Fruit fly (Drosophila melanogaster) whole organism, embryonic: ENCODE results near the gene BORCS6.

Experiments
- B-H1 ChIP-seq: fragments of 200-800 bp; sonication (Bioruptor generic); IDR thresholded peaks from 3 replicates; pipeline ENCODE4 v1.3.6; 2022; ENCODE audit warnings: missing biosample characterization, missing genetic modification characterization
- CG14050 ChIP-seq: fragments of 200-800 bp; sonication (Bioruptor generic); IDR thresholded peaks from 3 replicates; pipeline ENCODE4 v1.3.6; 2022; ENCODE audit warnings: missing biosample characterization, missing genetic modification characterization
- CG14965 ChIP-seq: fragments of 200-800 bp; sonication (Bioruptor generic); optimal IDR thresholded peaks from 2 replicates; lab custom pipeline; 2016; ENCODE audit warnings: missing biosample characterization, missing genetic modification characterization, borderline replicate concordance
- CG1529 ChIP-seq: fragments of 200-800 bp; sonication (Bioruptor generic); optimal IDR thresholded peaks from 3 replicates; lab custom pipeline; 2018; ENCODE audit warnings: missing biosample characterization, missing genetic modification characterization
- CG1602 ChIP-seq: fragments of 200-800 bp; sonication (Bioruptor generic); optimal IDR thresholded peaks from 3 replicates; lab custom pipeline; 2016; ENCODE audit warnings: missing biosample characterization, missing genetic modification characterization
- CG18262 ChIP-seq: fragments of 200-800 bp; optimal IDR thresholded peaks from 3 replicates; lab custom pipeline; 2019; ENCODE audit warnings: missing biosample characterization, mild to moderate bottlenecking, missing genetic modification characterization, moderate library complexity
- CG2120 ChIP-seq: fragments of 200-800 bp; sonication (Bioruptor generic); optimal IDR thresholded peaks from 3 replicates; lab custom pipeline; 2016; ENCODE audit warnings: missing biosample characterization, missing genetic modification characterization
- CG2202 ChIP-seq: fragments of 200-800 bp; sonication (Bioruptor generic); optimal IDR thresholded peaks from 2 replicates; lab custom pipeline; 2018; ENCODE audit warnings: missing biosample characterization, mild to moderate bottlenecking, missing genetic modification characterization
- CG2889 ChIP-seq: fragments of 200-800 bp; sonication (Bioruptor generic); IDR thresholded peaks from 3 replicates; pipeline ENCODE4 v1.3.6; 2022; ENCODE audit warnings: missing biosample characterization, missing genetic modification characterization
- CG31441 ChIP-seq: fragments of 200-800 bp; sonication (Bioruptor generic); IDR thresholded peaks from 2 replicates; pipeline ENCODE4 v1.3.6; 2022; ENCODE audit warnings: missing biosample characterization, missing genetic modification characterization
- CG32767 ChIP-seq: fragments of 200-800 bp; sonication (Bioruptor generic); IDR thresholded peaks from 2 replicates; pipeline ENCODE4 v1.3.6; 2022; ENCODE audit warnings: missing biosample characterization, missing genetic modification characterization
- CG3281 ChIP-seq: fragments of 200-800 bp; sonication (Bioruptor generic); optimal IDR thresholded peaks from 3 replicates; lab custom pipeline; 2017; ENCODE audit warnings: missing biosample characterization, mild to moderate bottlenecking, missing genetic modification characterization
- CG4820 ChIP-seq: fragments of 200-800 bp; sonication (Bioruptor generic); optimal IDR thresholded peaks from 3 replicates; lab custom pipeline; 2016; ENCODE audit warnings: missing biosample characterization, missing genetic modification characterization
- CG6765 ChIP-seq: fragments of 200-800 bp; sonication (Bioruptor generic); optimal IDR thresholded peaks from 3 replicates; lab custom pipeline; 2017; ENCODE audit warnings: missing biosample characterization, mild to moderate bottlenecking, missing genetic modification characterization
- CG6813 ChIP-seq: fragments of 200-800 bp; sonication (Bioruptor generic); optimal IDR thresholded peaks from 2 replicates; lab custom pipeline; 2017; ENCODE audit warnings: missing biosample characterization, missing genetic modification characterization, mild to moderate bottlenecking, moderate library complexity, missing genetic modification reagents
- CG7372 ChIP-seq: fragments of 200-800 bp; sonication (Bioruptor generic); IDR thresholded peaks from 2 replicates; pipeline ENCODE4 v1.3.6; 2022; ENCODE audit warnings: missing biosample characterization, missing genetic modification characterization
- CG8765 ChIP-seq: fragments of 200-800 bp; sonication (Bioruptor generic); IDR thresholded peaks from 2 replicates; pipeline ENCODE4 v1.3.6; 2022; ENCODE audit warnings: missing biosample characterization, missing genetic modification characterization
- Dfd ChIP-seq, 2 experiments: fragments of >200 bp; optimal IDR thresholded peaks; 2 replicates each; lab custom pipeline; 2017; ENCODE audit warnings: missing biosample characterization in 2 of 2, missing genetic modification characterization in 2 of 2
- HLH4C ChIP-seq: fragments of 200-800 bp; sonication (Bioruptor generic); IDR thresholded peaks from 3 replicates; pipeline ENCODE4 v1.3.6; 2022; ENCODE audit warnings: missing biosample characterization, missing genetic modification characterization; ENCODE audit not compliant: partially characterized antibody
- Hey ChIP-seq: fragments of 200-800 bp; sonication (Bioruptor generic); optimal IDR thresholded peaks from 3 replicates; lab custom pipeline; 2018; ENCODE audit warnings: missing biosample characterization, mild to moderate bottlenecking, missing genetic modification characterization
- NC2α ChIP-seq: fragments of 200-800 bp; sonication (Bioruptor generic); optimal IDR thresholded peaks from 2 replicates; lab custom pipeline; 2016; ENCODE audit warnings: missing biosample characterization, missing genetic modification characterization
- NC2β ChIP-seq: fragments of 200-800 bp; sonication (Bioruptor generic); optimal IDR thresholded peaks from 2 replicates; lab custom pipeline; 2016; ENCODE audit warnings: missing biosample characterization, missing genetic modification characterization
- Opbp ChIP-seq: fragments of 200-800 bp; sonication (Bioruptor generic); IDR thresholded peaks from 3 replicates; pipeline ENCODE4 v1.3.6; 2022; ENCODE audit warnings: missing biosample characterization, missing genetic modification characterization; ENCODE audit not compliant: partially characterized antibody
- Sin3A ChIP-seq: fragments of >200 bp; optimal IDR thresholded peaks from 2 replicates; lab custom pipeline; 2018
- ab ChIP-seq: fragments of 200-800 bp; sonication (Bioruptor generic); optimal IDR thresholded peaks from 2 replicates; lab custom pipeline; 2016; ENCODE audit warnings: missing biosample characterization, missing genetic modification characterization
- al ChIP-seq: fragments of 200-800 bp; sonication (Bioruptor generic); IDR thresholded peaks from 2 replicates; pipeline ENCODE4 v1.3.6; 2022; ENCODE audit warnings: missing biosample characterization, missing genetic modification characterization
- ash1 ChIP-seq: fragments of 200-800 bp; sonication (Bioruptor generic); optimal IDR thresholded peaks from 2 replicates; lab custom pipeline; 2018; ENCODE audit warnings: missing biosample characterization, mild to moderate bottlenecking, missing genetic modification characterization
- bsh ChIP-seq, 2 experiments: fragments of 200-800 bp; sonication (Bioruptor generic); optimal IDR thresholded peaks; 2 replicates each; lab custom pipeline; 2017 to 2018; ENCODE audit warnings: mild to moderate bottlenecking in 2 of 2, missing biosample characterization in 2 of 2, missing genetic modification characterization in 2 of 2, moderate library complexity in 1 of 2
- cad ChIP-seq: fragments of >200 bp; optimal IDR thresholded peaks from 2 replicates; lab custom pipeline; 2017; ENCODE audit warnings: missing biosample characterization, missing genetic modification characterization
- cato ChIP-seq: fragments of 200-800 bp; sonication (Bioruptor generic); optimal IDR thresholded peaks from 2 replicates; lab custom pipeline; 2016; ENCODE audit warnings: missing biosample characterization, missing genetic modification characterization, borderline replicate concordance
- chm ChIP-seq: fragments of 200-800 bp; sonication (Bioruptor generic); IDR thresholded peaks from 2 replicates; pipeline ENCODE4 v1.3.6; 2022; ENCODE audit warnings: missing biosample characterization, missing genetic modification characterization
- ci ChIP-seq: fragments of 200-800 bp; sonication (Bioruptor generic); IDR thresholded peaks from 3 replicates; pipeline ENCODE4 v1.3.6; 2022; ENCODE audit warnings: missing biosample characterization, missing genetic modification characterization
- crol ChIP-seq: fragments of 200-800 bp; sonication (Bioruptor generic); IDR thresholded peaks from 2 replicates; pipeline ENCODE4 v1.3.6; 2022; ENCODE audit warnings: missing biosample characterization, missing genetic modification characterization
- dan ChIP-seq: fragments of 200-800 bp; sonication (Bioruptor generic); IDR thresholded peaks from 2 replicates; pipeline ENCODE4 v1.3.6; 2022; ENCODE audit warnings: missing biosample characterization, missing genetic modification characterization
- gcm2 ChIP-seq: fragments of 200-800 bp; sonication (Bioruptor generic); optimal IDR thresholded peaks from 2 replicates; lab custom pipeline; 2016; ENCODE audit warnings: missing biosample characterization, missing genetic modification characterization
- her ChIP-seq: fragments of 200-800 bp; sonication (Bioruptor generic); optimal IDR thresholded peaks from 2 replicates; lab custom pipeline; 2016; ENCODE audit warnings: missing biosample characterization, missing genetic modification characterization
- hkb ChIP-seq, 2 experiments: fragments of 200-800 bp in 1 of 2; fragments of >200 bp in 1 of 2; sonication (Bioruptor generic) in 1 of 2; IDR thresholded peaks in 1 of 2; optimal IDR thresholded peaks in 1 of 2; 2 replicates each; pipeline versions ENCODE4 v1.3.6 to Lab custom; 2017 to 2022; ENCODE audit warnings: missing biosample characterization in 1 of 2, missing genetic modification characterization in 1 of 2
- kay ChIP-seq: fragments of 200-800 bp; sonication (Bioruptor generic); optimal IDR thresholded peaks from 2 replicates; lab custom pipeline; 2016; ENCODE audit warnings: missing biosample characterization, missing genetic modification characterization
- lola ChIP-seq, 3 experiments: fragments of >200 bp in 2 of 3; fragments of 200-800 bp in 1 of 3; sonication (Bioruptor generic) in 1 of 3; optimal IDR thresholded peaks; 2 replicates each; lab custom pipeline; 2017 to 2019; ENCODE audit warnings: missing biosample characterization in 3 of 3, missing genetic modification characterization in 3 of 3, mild to moderate bottlenecking in 1 of 3, moderate library complexity in 1 of 3
- nau ChIP-seq: fragments of 200-800 bp; sonication (Bioruptor generic); optimal IDR thresholded peaks from 3 replicates; lab custom pipeline; 2017; ENCODE audit warnings: missing biosample characterization, mild to moderate bottlenecking, missing genetic modification characterization, missing genetic modification reagents
- pita ChIP-seq: fragments of 200-800 bp; sonication (Bioruptor generic); optimal IDR thresholded peaks from 2 replicates; lab custom pipeline; 2017; ENCODE audit warnings: missing biosample characterization, mild to moderate bottlenecking, missing genetic modification characterization
- pros ChIP-seq: fragments of 200-800 bp; sonication (Bioruptor generic); optimal IDR thresholded peaks from 3 replicates; lab custom pipeline; 2019; ENCODE audit warnings: missing biosample characterization, mild to moderate bottlenecking, missing genetic modification characterization, moderate library complexity
- pzg ChIP-seq: fragments of 200-800 bp; sonication (Bioruptor generic); optimal IDR thresholded peaks from 3 replicates; lab custom pipeline; 2018; ENCODE audit warnings: missing biosample characterization, mild to moderate bottlenecking, missing genetic modification characterization, moderate library complexity
- repo ChIP-seq: fragments of 200-800 bp; sonication (Bioruptor generic); optimal IDR thresholded peaks from 2 replicates; lab custom pipeline; 2016; ENCODE audit warnings: missing biosample characterization, missing genetic modification characterization
- run ChIP-seq: fragments of 200-800 bp; sonication (Bioruptor generic); optimal IDR thresholded peaks from 3 replicates; lab custom pipeline; 2018; ENCODE audit warnings: missing biosample characterization, mild to moderate bottlenecking, missing genetic modification characterization
- sisA ChIP-seq: fragments of 200-800 bp; sonication (Bioruptor generic); IDR thresholded peaks from 2 replicates; pipeline ENCODE4 v1.3.6; 2022; ENCODE audit warnings: missing biosample characterization, missing genetic modification characterization
- sob ChIP-seq: fragments of 200-800 bp; sonication (Bioruptor generic); IDR thresholded peaks from 2 replicates; pipeline ENCODE4 v1.3.6; 2022; ENCODE audit warnings: missing biosample characterization, missing genetic modification characterization
- tap ChIP-seq: fragments of 200-800 bp; optimal IDR thresholded peaks from 3 replicates; lab custom pipeline; 2019; ENCODE audit warnings: missing biosample characterization, mild to moderate bottlenecking, missing genetic modification characterization, moderate library complexity

Gene BORCS6

DNA sequence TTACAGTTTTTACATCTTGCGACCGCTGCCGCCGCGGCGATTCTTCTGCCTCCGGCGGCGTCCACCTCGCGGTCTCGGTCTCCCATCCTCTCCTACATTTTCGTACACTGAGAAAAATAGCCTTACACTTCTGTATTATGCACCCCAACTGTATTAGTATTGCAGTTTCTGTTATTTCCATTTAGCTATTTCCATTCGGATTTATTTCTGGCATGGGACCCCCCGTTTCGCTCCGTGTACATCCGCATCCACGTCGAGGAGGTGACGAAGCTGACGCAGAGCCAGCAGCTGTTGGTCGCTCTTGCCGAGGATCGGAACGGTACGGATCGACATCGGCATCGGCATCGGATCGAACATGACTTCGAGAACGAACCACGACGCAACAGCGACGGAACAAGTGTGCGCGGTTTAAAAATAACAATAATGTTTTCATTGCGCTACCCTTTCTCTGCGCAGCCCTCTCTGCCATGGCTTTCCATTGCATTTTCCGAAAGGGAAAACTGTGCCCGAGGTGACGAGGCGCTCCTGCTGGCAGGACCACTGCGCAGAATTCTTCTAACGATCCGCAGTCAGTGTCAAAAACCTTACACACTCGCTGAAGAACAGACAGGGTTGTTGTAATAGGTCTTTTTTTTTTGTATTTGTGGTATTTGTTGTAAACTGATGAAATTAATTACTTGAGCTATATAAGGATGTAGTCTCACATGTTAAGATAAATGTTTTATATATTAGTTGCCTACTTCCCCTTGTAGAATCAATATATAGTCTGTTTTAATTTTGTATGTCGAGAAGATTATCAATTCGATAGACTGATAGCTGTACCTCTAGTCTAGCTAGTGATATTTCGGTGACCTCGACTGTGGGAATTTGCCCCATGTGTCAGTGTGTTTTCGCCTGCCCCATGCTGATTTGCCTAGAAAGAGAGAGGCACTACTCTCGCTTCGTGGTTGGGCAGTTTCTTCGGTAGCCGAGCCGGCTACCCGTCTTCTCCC, 48.9 kb downstream of the BORCS6 start (continued):
- peak; percentile 96 for TF ChIP-seq ci (GFP tag; lab: Robert Waterston, UW)
- TF ChIP-seq CG31441 (GFP tag; lab: Robert Waterston, UW) = peak; percentile 82
- peak; percentile 90 for TF ChIP-seq NC2α
- TF ChIP-seq CG1602 (GFP tag; lab: Kevin White, UChicago) = peak; percentile 86
- TF ChIP-seq CG2889 (GFP tag; lab: Robert Waterston, UW) = peak; percentile 85
- TF ChIP-seq CG6813 (GFP tag; lab: Kevin White, UChicago) = peak; percentile 90
- TF ChIP-seq chm (GFP tag; lab: Robert Waterston, UW) = peak; percentile 95
- no peak for TF ChIP-seq nau (GFP tag; lab: Kevin White, UChicago)
- TF ChIP-seq HLH4C (GFP tag; lab: Robert Waterston, UW) = no peak
- TF ChIP-seq CG3281 (GFP tag; lab: Kevin White, UChicago) = peak; percentile 85
- TF ChIP-seq sisA = peak; percentile 93
- peak; percentile 63 for TF ChIP-seq gcm2 (GFP tag; lab: Kevin White, UChicago)
- peak; percentile 92 for TF ChIP-seq CG2120 (GFP tag; lab: Kevin White, UChicago)
- TF ChIP-seq NC2β (GFP tag; lab: Kevin White, UChicago) = peak; percentile 87
- peak; percentile 85 for TF ChIP-seq CG14050 (GFP tag; lab: Robert Waterston, UW)
- peak; percentile 91 for TF ChIP-seq repo
- TF ChIP-seq pros (GFP tag; lab: Kevin White, UChicago) = peak; percentile 31
- TF ChIP-seq CG6765 (GFP tag; lab: Kevin White, UChicago) = peak; percentile 63
- peak; percentile 79 for TF ChIP-seq CG1529
- no peak for TF ChIP-seq pita (GFP tag; lab: Kevin White, UChicago)
- peak; percentile 87 for TF ChIP-seq CG18262 (tag; lab: Kevin White, UChicago)
- no peak for TF ChIP-seq Sin3A (lab: Kevin White, UChicago)
- TF ChIP-seq B-H1 = peak; percentile 81
- TF ChIP-seq run = peak; percentile 72
- TF ChIP-seq al (GFP tag; lab: Robert Waterston, UW) = peak; percentile 85
- TF ChIP-seq sob = peak; percentile 93
- peak; percentile 41; the same call in 1 of the 2 replicates for TF ChIP-seq crol
- TF ChIP-seq kay = peak; percentile 88
- TF ChIP-seq her (GFP tag; lab: Kevin White, UChicago) = peak; percentile 92
- TF ChIP-seq CG4820 (GFP tag; lab: Kevin White, UChicago) = peak; percentile 87
- peak; percentile 75 for TF ChIP-seq CG2202 (tag; lab: Kevin White, UChicago)
- TF ChIP-seq hkb (optimal IDR thresholded peaks at IDR 0.05; lab: Kevin White, UChicago) = no peak
- peak; percentile 89 for TF ChIP-seq hkb (GFP tag; IDR thresholded peaks at IDR 0.05; lab: Robert Waterston, UW)
- TF ChIP-seq lola (GFP tag; optimal IDR thresholded peaks at IDR 0.05; lab: Kevin White, UChicago) = peak in 1 of 3 experiments; percentile 80
- TF ChIP-seq cad (GFP tag; lab: Kevin White, UChicago) = no peak
- peak; percentile 75 for TF ChIP-seq CG32767 (GFP tag; lab: Robert Waterston, UW)
- TF ChIP-seq tap (tag; lab: Kevin White, UChicago) = peak; percentile 82
- 0 out of 3 replicates have a peak, but pooled peaks have one; percentile 7 for TF ChIP-seq Opbp
- peak; percentile 8 for TF ChIP-seq pzg (GFP tag; lab: Kevin White, UChicago)
- TF ChIP-seq CG8765 (GFP tag; lab: Robert Waterston, UW) = peak; percentile 92
- TF ChIP-seq ab (GFP tag; lab: Kevin White, UChicago) = peak; percentile 52
- TF ChIP-seq CG14965 (GFP tag; lab: Kevin White, UChicago) = peak; percentile 48
- peak; percentile 84 for TF ChIP-seq ash1 (GFP tag; lab: Kevin White, UChicago)
- peak; percentile 72 for TF ChIP-seq Hey
- peak; percentile 82 for TF ChIP-seq dan
- TF ChIP-seq CG7372 (GFP tag; lab: Robert Waterston, UW) = peak; percentile 87
- TF ChIP-seq cato (GFP tag; lab: Kevin White, UChicago) = peak; percentile 61
- TF ChIP-seq bsh (GFP tag; optimal IDR thresholded peaks at IDR 0.05; lab: Kevin White, UChicago) = peak; percentile 68 to 92
- no peak for TF ChIP-seq Dfd (GFP tag; optimal IDR thresholded peaks at IDR 0.05; lab: Kevin White, UChicago)
